Worm (Caenorhabditis elegans) whole organism, young adult: ENCODE results near the gene ash-2.

Source experiments
- B0019.2 ChIP-seq: fragments of 200-800 bp; sonication (Bioruptor generic); conservative IDR thresholded peaks from 2 replicates; pipeline ENCODE4 v1.3.6; 2022; ENCODE audit warnings: missing genetic modification reagents, missing genetic modification characterization, missing compliant biosample characterization
- B0336.3 ChIP-seq: fragments of 200-800 bp; sonication (Bioruptor generic); IDR thresholded peaks from 2 replicates; pipeline ENCODE4 v1.3.6; 2022; ENCODE audit warnings: missing genetic modification characterization, missing compliant biosample characterization
- D2030.7 ChIP-seq: fragments of 200-800 bp; sonication (Bioruptor generic); IDR thresholded peaks from 2 replicates; pipeline ENCODE4 v1.3.6; 2022; ENCODE audit warnings: missing genetic modification reagents, missing genetic modification characterization, missing compliant biosample characterization
- F10E7.11 ChIP-seq: sonication (generic microtip); optimal IDR thresholded peaks from 2 replicates; lab custom pipeline; 2017; ENCODE audit warnings: mild to moderate bottlenecking, missing genetic modification characterization, moderate library complexity, missing compliant biosample characterization
- F22D6.2 ChIP-seq: sonication (generic microtip); optimal IDR thresholded peaks from 2 replicates; lab custom pipeline; 2016; ENCODE audit warnings: mild to moderate bottlenecking, missing genetic modification characterization, missing compliant biosample characterization
- F33H1.4 ChIP-seq: fragments of 200-800 bp; sonication (Bioruptor generic); IDR thresholded peaks from 2 replicates; pipeline ENCODE4 v1.3.6; 2022; ENCODE audit warnings: missing genetic modification reagents, missing genetic modification characterization, missing compliant biosample characterization
- F37B4.10 ChIP-seq: fragments of 200-800 bp; sonication (Bioruptor generic); IDR thresholded peaks from 2 replicates; pipeline ENCODE4 v1.3.6; 2022; ENCODE audit warnings: missing genetic modification characterization, missing compliant biosample characterization
- F49E8.2 ChIP-seq: sonication (generic microtip); optimal IDR thresholded peaks from 3 replicates; lab custom pipeline; 2017; ENCODE audit warnings: missing genetic modification characterization, mild to moderate bottlenecking, missing compliant biosample characterization, antibody characterized with exemption, moderate library complexity; ENCODE audit not compliant: insufficient read depth
- F57C9.4 ChIP-seq: sonication (generic microtip); optimal IDR thresholded peaks from 2 replicates; lab custom pipeline; 2017; ENCODE audit warnings: mild to moderate bottlenecking, missing genetic modification characterization, missing compliant biosample characterization
- T07F8.4 ChIP-seq: sonication (generic microtip); optimal IDR thresholded peaks from 2 replicates; lab custom pipeline; 2016; ENCODE audit warnings: mild to moderate bottlenecking, missing genetic modification characterization, moderate library complexity, missing compliant biosample characterization
- Y53F4B.3 ChIP-seq: fragments of 200-800 bp; sonication (Bioruptor generic); IDR thresholded peaks from 2 replicates; pipeline ENCODE4 v1.3.6; 2022; ENCODE audit warnings: missing genetic modification reagents, missing genetic modification characterization, missing compliant biosample characterization
- aptf-2 ChIP-seq: fragments of 200-800 bp; sonication (Bioruptor generic); conservative IDR thresholded peaks from 2 replicates; pipeline ENCODE4 v1.3.6; 2022; ENCODE audit warnings: missing genetic modification reagents, missing genetic modification characterization, missing compliant biosample characterization
- athp-1 ChIP-seq: sonication (generic microtip); optimal IDR thresholded peaks from 2 replicates; lab custom pipeline; 2017; ENCODE audit warnings: mild to moderate bottlenecking, missing genetic modification characterization, missing compliant biosample characterization
- ccch-3 ChIP-seq: fragments of 200-800 bp; sonication (Bioruptor generic); optimal IDR thresholded peaks from 2 replicates; lab custom pipeline; 2018; ENCODE audit warnings: mild to moderate bottlenecking, missing genetic modification characterization, missing compliant biosample characterization
- cebp-2 ChIP-seq: fragments of 200-800 bp; sonication (Bioruptor generic); IDR thresholded peaks from 2 replicates; pipeline ENCODE4 v1.3.6; 2022; ENCODE audit warnings: missing genetic modification characterization, missing compliant biosample characterization
- ceh-100 ChIP-seq: fragments of 200-800 bp; sonication (Bioruptor generic); IDR thresholded peaks from 2 replicates; pipeline ENCODE4 v1.3.6; 2022; ENCODE audit warnings: missing genetic modification reagents, missing genetic modification characterization, missing compliant biosample characterization
- ceh-40 ChIP-seq: fragments of 200-800 bp; sonication (Bioruptor generic); IDR thresholded peaks from 2 replicates; pipeline ENCODE4 v1.3.6; 2022; ENCODE audit warnings: missing genetic modification characterization, missing compliant biosample characterization
- dpff-1 ChIP-seq: sonication (generic microtip); optimal IDR thresholded peaks from 2 replicates; lab custom pipeline; 2017; ENCODE audit warnings: mild to moderate bottlenecking, missing genetic modification characterization, missing compliant biosample characterization
- efl-1 ChIP-seq: fragments of 150-350 bp; optimal IDR thresholded peaks from 2 replicates; lab custom pipeline; 2014; ENCODE audit warnings: missing biosample characterization, missing genetic modification reagents, missing genetic modification characterization
- egl-18 ChIP-seq: fragments of 200-800 bp; sonication (Bioruptor generic); IDR thresholded peaks from 2 replicates; pipeline ENCODE4 v1.3.6; 2022; ENCODE audit warnings: missing genetic modification reagents, missing genetic modification characterization, missing compliant biosample characterization
- egl-44 ChIP-seq: fragments of 200-800 bp; sonication (Bioruptor generic); IDR thresholded peaks from 2 replicates; pipeline ENCODE4 v1.3.6; 2022; ENCODE audit warnings: missing genetic modification reagents, missing genetic modification characterization, missing compliant biosample characterization
- let-607 ChIP-seq, 2 experiments: fragments of 200-800 bp in 1 of 2; sonication (Bioruptor generic) in 1 of 2; sonication (generic microtip) in 1 of 2; optimal IDR thresholded peaks; 2 replicates each; lab custom pipeline; 2016 to 2018; ENCODE audit warnings: mild to moderate bottlenecking in 2 of 2, missing compliant biosample characterization in 2 of 2, missing genetic modification characterization in 2 of 2, moderate library complexity in 2 of 2, missing genotype in 1 of 2
- lin-26 ChIP-seq: fragments of 200-800 bp; sonication (Bioruptor generic); IDR thresholded peaks from 2 replicates; pipeline ENCODE4 v1.3.6; 2022; ENCODE audit warnings: missing genetic modification reagents, missing genetic modification characterization, missing compliant biosample characterization
- lin-35 ChIP-seq, 3 experiments: fragments of 150-350 bp in 2 of 3; sonication (generic microtip) in 1 of 3; optimal IDR thresholded peaks; 2 replicates each; lab custom pipeline; 2014 to 2018; ENCODE audit warnings: missing biosample characterization in 3 of 3, missing genetic modification characterization in 3 of 3, missing genetic modification reagents in 3 of 3
- lin-54 ChIP-seq: fragments of 200-800 bp; sonication (Bioruptor generic); optimal IDR thresholded peaks from 2 replicates; lab custom pipeline; 2018; ENCODE audit warnings: mild to moderate bottlenecking, missing genetic modification characterization, missing compliant biosample characterization
- lir-1 ChIP-seq: fragments of 200-800 bp; sonication (Bioruptor generic); conservative IDR thresholded peaks from 2 replicates; pipeline ENCODE4 v1.3.6; 2022; ENCODE audit warnings: missing genetic modification reagents, missing genetic modification characterization, missing compliant biosample characterization
- lsl-1 ChIP-seq: fragments of 200-800 bp; sonication (Bioruptor generic); optimal IDR thresholded peaks from 2 replicates; lab custom pipeline; 2018; ENCODE audit warnings: mild to moderate bottlenecking, missing genetic modification characterization, moderate library complexity, missing compliant biosample characterization
- madf-6 ChIP-seq: fragments of 200-800 bp; sonication (Bioruptor generic); IDR thresholded peaks from 2 replicates; pipeline ENCODE4 v1.3.6; 2022; ENCODE audit warnings: missing genetic modification reagents, missing genetic modification characterization, missing compliant biosample characterization
- madf-8 ChIP-seq: fragments of 200-800 bp; sonication (Bioruptor generic); conservative IDR thresholded peaks from 2 replicates; pipeline ENCODE4 v1.3.6; 2022; ENCODE audit warnings: missing genetic modification reagents, missing genetic modification characterization, missing compliant biosample characterization
- mel-28 ChIP-seq: sonication (generic microtip); optimal IDR thresholded peaks from 2 replicates; lab custom pipeline; 2016; ENCODE audit warnings: borderline replicate concordance, mild to moderate bottlenecking, missing genetic modification characterization, missing compliant biosample characterization
- nfya-2 ChIP-seq: fragments of 200-800 bp; sonication (Bioruptor generic); IDR thresholded peaks from 2 replicates; pipeline ENCODE4 v1.3.6; 2022; ENCODE audit warnings: missing genetic modification reagents, missing genetic modification characterization, missing compliant biosample characterization
- nfyb-1 ChIP-seq: fragments of 200-800 bp; sonication (Bioruptor generic); IDR thresholded peaks from 2 replicates; pipeline ENCODE4 v1.3.6; 2022; ENCODE audit warnings: missing genetic modification reagents, missing genetic modification characterization, missing compliant biosample characterization
- nhr-179 ChIP-seq: sonication (generic microtip); optimal IDR thresholded peaks from 2 replicates; lab custom pipeline; 2016; ENCODE audit warnings: mild to moderate bottlenecking, missing genetic modification characterization, missing compliant biosample characterization
- nhr-80 ChIP-seq: sonication (generic microtip); optimal IDR thresholded peaks from 2 replicates; lab custom pipeline; 2016; ENCODE audit warnings: missing genetic modification characterization, missing compliant biosample characterization
- nhr-90 ChIP-seq: sonication (generic microtip); optimal IDR thresholded peaks from 2 replicates; lab custom pipeline; 2016; ENCODE audit warnings: missing genotype, mild to moderate bottlenecking, missing genetic modification characterization, missing compliant biosample characterization
- pbrm-1 ChIP-seq: fragments of 200-800 bp; sonication (Bioruptor generic); IDR thresholded peaks from 2 replicates; pipeline ENCODE4 v1.3.6; 2022; ENCODE audit warnings: missing genetic modification reagents, missing genetic modification characterization, missing compliant biosample characterization
- rcor-1 ChIP-seq: fragments of 200-800 bp; sonication (Bioruptor generic); IDR thresholded peaks from 2 replicates; pipeline ENCODE4 v1.3.6; 2022; ENCODE audit warnings: missing genetic modification reagents, missing genetic modification characterization, missing compliant biosample characterization
- repo-1 ChIP-seq: sonication (generic microtip); optimal IDR thresholded peaks from 2 replicates; lab custom pipeline; 2017; ENCODE audit warnings: mild to moderate bottlenecking, missing genetic modification characterization, missing compliant biosample characterization
- rpc-1 ChIP-seq, 2 experiments: fragments of 150-350 bp in 1 of 2; sonication (generic microtip) in 1 of 2; optimal IDR thresholded peaks; 2 replicates each; lab custom pipeline; 2014 to 2018; ENCODE audit warnings: missing biosample characterization in 1 of 2, missing genetic modification characterization in 1 of 2, missing genetic modification reagents in 1 of 2, missing genotype in 1 of 2
- sdz-38 ChIP-seq: sonication (generic microtip); optimal IDR thresholded peaks from 2 replicates; lab custom pipeline; 2016; ENCODE audit warnings: missing genotype, missing genetic modification characterization, missing compliant biosample characterization
- sea-2 ChIP-seq: fragments of 200-800 bp; sonication (Bioruptor generic); IDR thresholded peaks from 2 replicates; pipeline ENCODE4 v1.3.6; 2022; ENCODE audit warnings: missing genetic modification characterization, missing compliant biosample characterization
- snpc-1.3 ChIP-seq: sonication (generic microtip); optimal IDR thresholded peaks from 2 replicates; lab custom pipeline; 2017; ENCODE audit warnings: missing genetic modification characterization, mild to moderate bottlenecking, missing compliant biosample characterization, antibody characterized with exemption, moderate library complexity, missing genotype, missing genetic modification reagents; ENCODE audit not compliant: insufficient read depth
- sptf-2 ChIP-seq: fragments of 200-800 bp; sonication (Bioruptor generic); optimal IDR thresholded peaks from 2 replicates; lab custom pipeline; 2018; ENCODE audit warnings: mild to moderate bottlenecking, missing genetic modification characterization, missing compliant biosample characterization
- tbx-9 ChIP-seq: sonication (generic microtip); optimal IDR thresholded peaks from 2 replicates; lab custom pipeline; 2016; ENCODE audit warnings: borderline replicate concordance, missing genetic modification characterization, inconsistent platforms, missing compliant biosample characterization
- tlf-1 ChIP-seq: fragments of 200-800 bp; sonication (Bioruptor generic); optimal IDR thresholded peaks from 2 replicates; lab custom pipeline; 2018; ENCODE audit warnings: mild to moderate bottlenecking, missing genetic modification characterization, missing compliant biosample characterization
- zfh-2 ChIP-seq: fragments of 200-800 bp; sonication (Bioruptor generic); conservative IDR thresholded peaks from 2 replicates; pipeline ENCODE4 v1.3.6; 2022; ENCODE audit warnings: missing genetic modification reagents, missing genetic modification characterization, missing compliant biosample characterization
- ztf-18 ChIP-seq: sonication (generic microtip); optimal IDR thresholded peaks from 2 replicates; lab custom pipeline; 2016; ENCODE audit warnings: missing genotype, mild to moderate bottlenecking, missing genetic modification characterization, missing compliant biosample characterization
- ztf-25 ChIP-seq: fragments of 200-800 bp; sonication (Bioruptor generic); IDR thresholded peaks from 2 replicates; pipeline ENCODE4 v1.3.6; 2022; ENCODE audit warnings: missing genetic modification reagents, missing genetic modification characterization, missing compliant biosample characterization

The ash-2 gene

DNA sequence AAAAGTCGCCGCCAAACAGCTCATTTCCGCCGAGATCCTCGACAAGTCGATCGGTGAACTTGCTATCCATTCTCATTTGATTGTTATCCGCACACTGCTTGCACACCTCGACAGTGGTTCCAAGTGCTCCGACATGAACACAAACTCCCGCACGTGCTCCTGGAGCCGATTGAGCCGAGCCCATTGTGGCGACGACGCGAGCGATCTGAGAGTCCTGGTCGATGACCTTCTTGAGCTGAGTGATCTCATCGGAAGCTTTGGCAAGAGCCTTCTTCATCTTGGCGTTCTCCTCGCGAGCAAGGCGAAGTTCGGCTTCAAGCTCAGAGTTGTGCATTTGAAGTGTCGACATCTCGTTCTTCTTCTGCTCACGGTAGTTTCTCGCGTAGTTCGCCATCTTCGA lies 1.2 kb upstream of the ash-2 start:
- TF ChIP-seq nhr-90 (tag; lab: Kevin White, UChicago) (no peak), ztf-25 (GFP tag; lab: Robert Waterston, UW) (no peak), nfya-2 (GFP tag; lab: Robert Waterston, UW) (no peak), cebp-2 (GFP tag; lab: Robert Waterston, UW) (no peak), egl-44 (GFP tag; lab: Robert Waterston, UW) (no peak), B0336.3 (peak; percentile 32; the same call in 1 of the 2 replicates), F49E8.2 (tag; lab: Kevin White, UChicago) (no peak), ceh-40 (GFP tag; lab: Robert Waterston, UW) (no peak), madf-6 (GFP tag; lab: Robert Waterston, UW) (peak; percentile 24; the same call in 1 of the 2 replicates), zfh-2 (GFP tag; lab: Robert Waterston, UW) (peak; percentile 80), lsl-1 (GFP tag; lab: Kevin White, UChicago) (no peak), D2030.7 (GFP tag; lab: Robert Waterston, UW) (no peak), ceh-100 (GFP tag; lab: Robert Waterston, UW) (no peak), lir-1 (no peak), ztf-18 (tag; lab: Kevin White, UChicago) (no peak), rcor-1 (no peak), sdz-38 (tag; lab: Kevin White, UChicago) (no peak), pbrm-1 (GFP tag; lab: Robert Waterston, UW) (no peak), madf-8 (GFP tag; lab: Robert Waterston, UW) (no peak), lin-26 (GFP tag; lab: Robert Waterston, UW) (no peak), sea-2 (GFP tag; lab: Robert Waterston, UW) (no peak), aptf-2 (GFP tag; lab: Robert Waterston, UW) (no peak), F37B4.10 (no peak), F10E7.11 (tag; lab: Kevin White, UChicago) (no peak), ccch-3 (GFP tag; lab: Kevin White, UChicago) (no peak), F22D6.2 (tag; lab: Kevin White, UChicago) (no peak)

- TF ChIP-seq T07F8.4 (tag; lab: Kevin White, UChicago) = no peak
- peak; percentile 38 for TF ChIP-seq snpc-1.3
- no peak for TF ChIP-seq egl-18 (GFP tag; lab: Robert Waterston, UW)
- no peak for TF ChIP-seq lin-26 (GFP tag; lab: Robert Waterston, UW)
- TF ChIP-seq nfyb-1 (GFP tag; lab: Robert Waterston, UW) = no peak
- no peak for TF ChIP-seq athp-1 (tag; lab: Kevin White, UChicago)
- TF ChIP-seq mel-28 (tag; lab: Kevin White, UChicago) = no peak
- 0 out of 2 replicates have a peak, but pooled peaks have one; percentile 3 for TF ChIP-seq B0336.3
- no peak for TF ChIP-seq Y53F4B.3 (GFP tag; lab: Robert Waterston, UW)
- no peak for TF ChIP-seq lin-54
- no peak for TF ChIP-seq dpff-1 (tag; lab: Kevin White, UChicago)
- TF ChIP-seq nhr-179 = no peak
- TF ChIP-seq rpc-1 (optimal IDR thresholded peaks at IDR 0.05; lab: Kevin White, UChicago) = no peak
- no peak for TF ChIP-seq rpc-1 (tag; optimal IDR thresholded peaks at IDR 0.05; lab: Kevin White, UChicago)
Measured at ce11 chrII:11978920-11979319, 718 bp upstream of the ash-2 start.

DNA sequence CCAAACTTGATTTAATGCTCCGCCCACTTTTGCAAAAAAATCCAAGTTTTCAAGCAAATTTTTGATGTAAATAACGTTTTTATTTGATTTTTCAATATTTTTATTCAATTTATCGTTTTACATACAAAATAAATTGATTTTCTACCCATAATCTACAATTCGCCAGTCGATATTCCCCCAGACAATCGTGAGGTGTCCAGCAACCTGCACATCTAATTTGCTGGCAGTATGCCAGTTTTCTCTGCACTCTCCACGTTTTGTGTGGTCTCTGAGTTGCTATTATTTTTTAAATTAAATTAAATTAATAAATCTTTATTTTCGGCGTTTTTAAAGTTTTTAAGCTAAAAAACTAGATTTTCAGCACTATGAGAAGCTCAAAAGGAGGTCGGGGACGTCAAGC lies 472 bp downstream of the ash-2 start:
- TF ChIP-seq tlf-1 = peak; percentile 96
- peak; percentile 96 for TF ChIP-seq D2030.7 (GFP tag; lab: Robert Waterston, UW)
- TF ChIP-seq tbx-9 (tag; lab: Kevin White, UChicago) = no peak
- TF ChIP-seq let-607 (tag; optimal IDR thresholded peaks at IDR 0.05; lab: Kevin White, UChicago) = peak; percentile 25 to 80
- peak; percentile 55 for TF ChIP-seq efl-1 (GFP tag; lab: Kevin White, UChicago)
- no peak for TF ChIP-seq sptf-2 (GFP tag; lab: Kevin White, UChicago)
- peak in 1 of 3 experiments; percentile 88 for TF ChIP-seq lin-35 (GFP tag; optimal IDR thresholded peaks at IDR 0.05; lab: Kevin White, UChicago)
- TF ChIP-seq repo-1 (tag; lab: Kevin White, UChicago) = peak; percentile 13
- peak; percentile 92 for TF ChIP-seq B0019.2 (GFP tag; lab: Robert Waterston, UW)
- TF ChIP-seq F33H1.4 (GFP tag; lab: Robert Waterston, UW) = peak; percentile 93
- TF ChIP-seq nhr-80 (tag; lab: Kevin White, UChicago) = peak; percentile 28
- TF ChIP-seq F57C9.4 = no peak
